Worm (Caenorhabditis elegans) whole organism, young adult: ENCODE data around the gene Y43F8C.7.
A peak's percentile ranks its signal among the peaks of the same experiment; 100 is the strongest.

Experiments
- B0019.2 ChIP-seq: fragments of 200-800 bp; sonication (Bioruptor generic); conservative IDR thresholded peaks from 2 replicates; pipeline ENCODE4 v1.3.6; 2022; ENCODE audit warnings: missing genetic modification reagents, missing genetic modification characterization, missing compliant biosample characterization
- B0035.1 ChIP-seq: sonication (generic microtip); optimal IDR thresholded peaks from 2 replicates; lab custom pipeline; 2016; ENCODE audit warnings: missing genetic modification characterization, mild to moderate bottlenecking, missing compliant biosample characterization, missing genotype, missing genetic modification reagents
- B0261.1 ChIP-seq: sonication (generic microtip); optimal IDR thresholded peaks from 2 replicates; lab custom pipeline; 2016; ENCODE audit warnings: mild to moderate bottlenecking, missing genetic modification characterization, moderate library complexity, missing compliant biosample characterization
- B0336.3 ChIP-seq: fragments of 200-800 bp; sonication (Bioruptor generic); IDR thresholded peaks from 2 replicates; pipeline ENCODE4 v1.3.6; 2022; ENCODE audit warnings: missing genetic modification characterization, missing compliant biosample characterization
- F10E7.11 ChIP-seq: sonication (generic microtip); optimal IDR thresholded peaks from 2 replicates; lab custom pipeline; 2017; ENCODE audit warnings: mild to moderate bottlenecking, missing genetic modification characterization, moderate library complexity, missing compliant biosample characterization
- F33H1.4 ChIP-seq: fragments of 200-800 bp; sonication (Bioruptor generic); IDR thresholded peaks from 2 replicates; pipeline ENCODE4 v1.3.6; 2022; ENCODE audit warnings: missing genetic modification reagents, missing genetic modification characterization, missing compliant biosample characterization
- F49E8.2 ChIP-seq: sonication (generic microtip); optimal IDR thresholded peaks from 3 replicates; lab custom pipeline; 2017; ENCODE audit warnings: missing genetic modification characterization, mild to moderate bottlenecking, missing compliant biosample characterization, antibody characterized with exemption, moderate library complexity; ENCODE audit not compliant: insufficient read depth
- F52B5.7 ChIP-seq: sonication (generic microtip); optimal IDR thresholded peaks from 2 replicates; lab custom pipeline; 2016; ENCODE audit warnings: mild to moderate bottlenecking, missing genetic modification characterization, missing compliant biosample characterization
- F55B11.4 ChIP-seq: sonication (generic microtip); optimal IDR thresholded peaks from 2 replicates; lab custom pipeline; 2016; ENCODE audit warnings: missing compliant biosample characterization, missing genetic modification characterization, borderline replicate concordance; ENCODE audit not compliant: insufficient read depth
- F57A8.1 ChIP-seq: fragments of 200-800 bp; sonication (Bioruptor generic); optimal IDR thresholded peaks from 2 replicates; lab custom pipeline; 2018; ENCODE audit warnings: mild to moderate bottlenecking, missing genetic modification characterization, moderate library complexity, missing compliant biosample characterization
- F57C9.4 ChIP-seq: sonication (generic microtip); optimal IDR thresholded peaks from 2 replicates; lab custom pipeline; 2017; ENCODE audit warnings: mild to moderate bottlenecking, missing genetic modification characterization, missing compliant biosample characterization
- K12H6.12 ChIP-seq: fragments of 200-800 bp; sonication (Bioruptor generic); optimal IDR thresholded peaks from 2 replicates; lab custom pipeline; 2018; ENCODE audit warnings: mild to moderate bottlenecking, missing genetic modification characterization, missing compliant biosample characterization
- T26A5.8 ChIP-seq: sonication (generic microtip); optimal IDR thresholded peaks from 2 replicates; lab custom pipeline; 2016; ENCODE audit warnings: missing genetic modification characterization, missing compliant biosample characterization
- Y53F4B.3 ChIP-seq: fragments of 200-800 bp; sonication (Bioruptor generic); IDR thresholded peaks from 2 replicates; pipeline ENCODE4 v1.3.6; 2022; ENCODE audit warnings: missing genetic modification reagents, missing genetic modification characterization, missing compliant biosample characterization
- Y67H2A.10 ChIP-seq: fragments of 200-800 bp; sonication (Bioruptor generic); conservative IDR thresholded peaks from 2 replicates; pipeline ENCODE4 v1.3.6; 2022; ENCODE audit warnings: missing genetic modification reagents, missing genetic modification characterization, missing compliant biosample characterization
- aptf-2 ChIP-seq: fragments of 200-800 bp; sonication (Bioruptor generic); conservative IDR thresholded peaks from 2 replicates; pipeline ENCODE4 v1.3.6; 2022; ENCODE audit warnings: missing genetic modification reagents, missing genetic modification characterization, missing compliant biosample characterization
- atf-7 ChIP-seq: sonication (generic microtip); optimal IDR thresholded peaks from 2 replicates; lab custom pipeline; 2017; ENCODE audit warnings: mild to moderate bottlenecking, missing genetic modification characterization, missing compliant biosample characterization
- attf-3 ChIP-seq: fragments of 200-800 bp; sonication (Bioruptor generic); conservative IDR thresholded peaks from 2 replicates; pipeline ENCODE4 v1.3.6; 2022; ENCODE audit warnings: missing genetic modification reagents, missing genetic modification characterization, missing compliant biosample characterization
- bed-2 ChIP-seq: fragments of 200-800 bp; sonication (Bioruptor generic); IDR thresholded peaks from 2 replicates; pipeline ENCODE4 v1.3.6; 2022; ENCODE audit warnings: missing genetic modification reagents, missing genetic modification characterization, missing compliant biosample characterization
- cebp-1 ChIP-seq, 2 experiments: fragments of 200-800 bp in 1 of 2; sonication (Bioruptor generic) in 1 of 2; sonication (generic microtip) in 1 of 2; IDR thresholded peaks in 1 of 2; optimal IDR thresholded peaks in 1 of 2; 2 replicates each; pipeline versions ENCODE4 v1.3.6 to Lab custom; 2017 to 2022; ENCODE audit warnings: missing compliant biosample characterization in 2 of 2, missing genetic modification characterization in 2 of 2, mild to moderate bottlenecking in 1 of 2, missing genetic modification reagents in 1 of 2, moderate library complexity in 1 of 2
- ceh-100 ChIP-seq: fragments of 200-800 bp; sonication (Bioruptor generic); IDR thresholded peaks from 2 replicates; pipeline ENCODE4 v1.3.6; 2022; ENCODE audit warnings: missing genetic modification reagents, missing genetic modification characterization, missing compliant biosample characterization
- ceh-58 ChIP-seq: fragments of 200-800 bp; sonication (Bioruptor generic); IDR thresholded peaks from 2 replicates; pipeline ENCODE4 v1.3.6; 2022; ENCODE audit warnings: missing genetic modification characterization, missing compliant biosample characterization
- ceh-91 ChIP-seq: fragments of 200-800 bp; sonication (Bioruptor generic); IDR thresholded peaks from 2 replicates; pipeline ENCODE4 v1.3.6; 2022; ENCODE audit warnings: missing genetic modification reagents, missing genetic modification characterization, missing compliant biosample characterization
- die-1 ChIP-seq: sonication (generic microtip); optimal IDR thresholded peaks from 2 replicates; lab custom pipeline; 2016; ENCODE audit warnings: missing genotype, mild to moderate bottlenecking, missing genetic modification characterization, missing compliant biosample characterization
- dpl-1 ChIP-seq: fragments of 150-350 bp; optimal IDR thresholded peaks from 2 replicates; lab custom pipeline; 2014; ENCODE audit warnings: missing biosample characterization, missing genetic modification reagents, missing genetic modification characterization
- egl-44 ChIP-seq: fragments of 200-800 bp; sonication (Bioruptor generic); IDR thresholded peaks from 2 replicates; pipeline ENCODE4 v1.3.6; 2022; ENCODE audit warnings: missing genetic modification reagents, missing genetic modification characterization, missing compliant biosample characterization
- ekl-4 ChIP-seq: fragments of 200-800 bp; sonication (Bioruptor generic); IDR thresholded peaks from 2 replicates; pipeline ENCODE4 v1.3.6; 2022; ENCODE audit warnings: missing genetic modification reagents, missing genetic modification characterization, missing compliant biosample characterization
- hlh-12 ChIP-seq: sonication (generic microtip); optimal IDR thresholded peaks from 2 replicates; lab custom pipeline; 2016; ENCODE audit warnings: missing genetic modification characterization, missing compliant biosample characterization
- hsf-1 ChIP-seq: fragments of 200-800 bp; sonication (Bioruptor generic); IDR thresholded peaks from 2 replicates; pipeline ENCODE4 v1.3.6; 2022; ENCODE audit warnings: missing genetic modification reagents, missing genetic modification characterization, missing compliant biosample characterization
- lsy-27 ChIP-seq: sonication (generic microtip); optimal IDR thresholded peaks from 2 replicates; lab custom pipeline; 2017; ENCODE audit warnings: missing genetic modification characterization, mild to moderate bottlenecking, missing compliant biosample characterization, antibody characterized with exemption, missing genotype, borderline replicate concordance; ENCODE audit not compliant: insufficient read depth
- madf-8 ChIP-seq: fragments of 200-800 bp; sonication (Bioruptor generic); conservative IDR thresholded peaks from 2 replicates; pipeline ENCODE4 v1.3.6; 2022; ENCODE audit warnings: missing genetic modification reagents, missing genetic modification characterization, missing compliant biosample characterization
- mel-28 ChIP-seq: sonication (generic microtip); optimal IDR thresholded peaks from 2 replicates; lab custom pipeline; 2016; ENCODE audit warnings: borderline replicate concordance, mild to moderate bottlenecking, missing genetic modification characterization, missing compliant biosample characterization
- nfya-1 ChIP-seq: sonication (generic microtip); optimal IDR thresholded peaks from 2 replicates; lab custom pipeline; 2017; ENCODE audit warnings: antibody characterized with exemption, missing compliant biosample characterization, missing genetic modification characterization, borderline replicate concordance; ENCODE audit not compliant: insufficient read depth
- nfyb-1 ChIP-seq: fragments of 200-800 bp; sonication (Bioruptor generic); IDR thresholded peaks from 2 replicates; pipeline ENCODE4 v1.3.6; 2022; ENCODE audit warnings: missing genetic modification reagents, missing genetic modification characterization, missing compliant biosample characterization
- nhr-27 ChIP-seq: fragments of 200-800 bp; sonication (Bioruptor generic); optimal IDR thresholded peaks from 2 replicates; lab custom pipeline; 2018; ENCODE audit warnings: mild to moderate bottlenecking, missing genetic modification characterization, moderate library complexity, missing compliant biosample characterization
- pha-4 ChIP-seq: fragments of 150-350 bp; sonication (generic microtip); optimal IDR thresholded peaks from 2 replicates; lab custom pipeline; 2014; ENCODE audit warnings: missing biosample characterization, missing genetic modification reagents, missing genetic modification characterization
- rec-8 ChIP-seq, 2 experiments: sonication (generic microtip); optimal IDR thresholded peaks; 2 replicates each; lab custom pipeline; 2016; ENCODE audit warnings: mild to moderate bottlenecking in 2 of 2, missing genetic modification characterization in 2 of 2, missing genetic modification reagents in 2 of 2, missing genotype in 2 of 2, missing biosample characterization in 1 of 2, missing compliant biosample characterization in 1 of 2, moderate library complexity in 1 of 2
- sdz-38 ChIP-seq: sonication (generic microtip); optimal IDR thresholded peaks from 2 replicates; lab custom pipeline; 2016; ENCODE audit warnings: missing genotype, missing genetic modification characterization, missing compliant biosample characterization
- somi-1 ChIP-seq: fragments of 200-800 bp; sonication (Bioruptor generic); optimal IDR thresholded peaks from 2 replicates; lab custom pipeline; 2018; ENCODE audit warnings: mild to moderate bottlenecking, missing genetic modification characterization, missing compliant biosample characterization
- tlf-1 ChIP-seq: fragments of 200-800 bp; sonication (Bioruptor generic); optimal IDR thresholded peaks from 2 replicates; lab custom pipeline; 2018; ENCODE audit warnings: mild to moderate bottlenecking, missing genetic modification characterization, missing compliant biosample characterization
- xnd-1 ChIP-seq: sonication (generic microtip); optimal IDR thresholded peaks from 2 replicates; lab custom pipeline; 2016; ENCODE audit warnings: missing genotype, missing genetic modification reagents, missing genetic modification characterization, missing compliant biosample characterization
- zim-3 ChIP-seq: sonication (generic microtip); optimal IDR thresholded peaks from 2 replicates; lab custom pipeline; 2017; ENCODE audit warnings: mild to moderate bottlenecking, missing genetic modification characterization, moderate library complexity, missing compliant biosample characterization
- ztf-26 ChIP-seq: sonication (generic microtip); optimal IDR thresholded peaks from 2 replicates; lab custom pipeline; 2017; ENCODE audit warnings: missing genetic modification characterization, missing compliant biosample characterization
- ztf-3 ChIP-seq: fragments of 200-800 bp; sonication (Bioruptor generic); optimal IDR thresholded peaks from 2 replicates; lab custom pipeline; 2018; ENCODE audit warnings: mild to moderate bottlenecking, missing genetic modification characterization, missing compliant biosample characterization

Y43F8C.7 gene

DNA sequence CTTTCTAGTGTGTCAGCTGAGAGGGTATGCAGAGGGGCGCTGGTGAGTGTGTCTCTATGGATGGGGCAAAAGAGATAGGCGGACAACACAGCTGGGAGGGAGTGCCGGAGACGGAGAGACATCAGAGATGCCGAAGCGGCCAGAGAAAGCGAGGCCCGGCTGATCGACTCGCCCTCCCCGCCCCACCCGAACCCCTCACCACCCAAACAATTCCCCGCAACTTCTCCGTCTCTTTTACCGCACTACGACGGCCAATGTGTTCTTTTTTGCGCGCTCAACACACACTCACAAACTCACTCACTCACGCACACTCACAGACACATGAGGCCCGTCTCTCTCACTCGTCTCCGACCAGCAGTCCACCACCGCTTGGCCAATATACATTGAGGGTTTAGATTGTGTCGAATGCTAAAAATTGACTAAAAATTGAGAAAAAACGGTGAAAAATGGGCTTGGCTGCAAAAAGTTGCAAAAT lies 21.4 kb downstream of the Y43F8C.7 start, which contains the start of gene Y43F8C.3 (continued):
- TF ChIP-seq nhr-27: no peak
- TF ChIP-seq zim-3 (tag; lab: Kevin White, UChicago): no peak
- TF ChIP-seq cebp-1 (GFP tag; IDR thresholded peaks at IDR 0.05; lab: Robert Waterston, UW): no peak
- TF ChIP-seq cebp-1 (tag; optimal IDR thresholded peaks at IDR 0.05; lab: Kevin White, UChicago): peak; percentile 78
- TF ChIP-seq xnd-1: no peak
- no peak for TF ChIP-seq B0035.1
- peak; percentile 77 for TF ChIP-seq K12H6.12
- TF ChIP-seq egl-44 (GFP tag; lab: Robert Waterston, UW): no peak
- no peak for TF ChIP-seq tlf-1 (GFP tag; lab: Kevin White, UChicago)
- TF ChIP-seq pha-4 (tag; lab: Kevin White, UChicago): no peak
- TF ChIP-seq atf-7 (tag; lab: Kevin White, UChicago): peak; percentile 28
- TF ChIP-seq mel-28: no peak
- TF ChIP-seq ceh-100: no peak
- no peak for TF ChIP-seq rec-8 (tag; optimal IDR thresholded peaks at IDR 0.05; lab: Kevin White, UChicago)
- no peak for TF ChIP-seq lsy-27 (tag; lab: Kevin White, UChicago)
- TF ChIP-seq F49E8.2: no peak
- TF ChIP-seq die-1 (tag; lab: Kevin White, UChicago): no peak
- TF ChIP-seq bed-2 (GFP tag; lab: Robert Waterston, UW): no peak
- TF ChIP-seq madf-8 (GFP tag; lab: Robert Waterston, UW): no peak
- TF ChIP-seq hsf-1: no peak
- TF ChIP-seq F57A8.1 (GFP tag; lab: Kevin White, UChicago): no peak
- no peak for TF ChIP-seq Y53F4B.3
- TF ChIP-seq F57C9.4 (tag; lab: Kevin White, UChicago): no peak
- TF ChIP-seq sdz-38: no peak
- TF ChIP-seq B0019.2 (GFP tag; lab: Robert Waterston, UW): no peak
- TF ChIP-seq F55B11.4 (tag; lab: Kevin White, UChicago): no peak
- no peak for TF ChIP-seq nfya-1 (tag; lab: Kevin White, UChicago)
- no peak for TF ChIP-seq dpl-1 (GFP tag; lab: Kevin White, UChicago)
- no peak for TF ChIP-seq T26A5.8 (tag; lab: Kevin White, UChicago)
- no peak for TF ChIP-seq Y67H2A.10 (GFP tag; lab: Robert Waterston, UW)
- no peak for TF ChIP-seq ztf-3 (GFP tag; lab: Kevin White, UChicago)
- TF ChIP-seq ztf-26: peak; percentile 68
- no peak for TF ChIP-seq ceh-58 (GFP tag; lab: Robert Waterston, UW)
- TF ChIP-seq aptf-2 (GFP tag; lab: Robert Waterston, UW): no peak
- TF ChIP-seq F33H1.4 (GFP tag; lab: Robert Waterston, UW): no peak
- no peak for TF ChIP-seq ceh-91 (GFP tag; lab: Robert Waterston, UW)
- TF ChIP-seq nfyb-1 (GFP tag; lab: Robert Waterston, UW): peak; percentile 66; the same call in 1 of the 2 replicates
- no peak for TF ChIP-seq F10E7.11 (tag; lab: Kevin White, UChicago)
- no peak for TF ChIP-seq attf-3 (GFP tag; lab: Robert Waterston, UW)
- no peak for TF ChIP-seq F52B5.7 (tag; lab: Kevin White, UChicago)
- TF ChIP-seq somi-1 (GFP tag; lab: Kevin White, UChicago): peak; percentile 33
- no peak for TF ChIP-seq hlh-12 (tag; lab: Kevin White, UChicago)
- TF ChIP-seq B0336.3 (GFP tag; lab: Robert Waterston, UW): no peak; the same call in none of the 2 replicates
- TF ChIP-seq B0261.1 (tag; lab: Kevin White, UChicago): no peak
- TF ChIP-seq ekl-4: no peak
